ENCODE assay signal across 2 worm cellular contexts in the genomic region with DNA sequence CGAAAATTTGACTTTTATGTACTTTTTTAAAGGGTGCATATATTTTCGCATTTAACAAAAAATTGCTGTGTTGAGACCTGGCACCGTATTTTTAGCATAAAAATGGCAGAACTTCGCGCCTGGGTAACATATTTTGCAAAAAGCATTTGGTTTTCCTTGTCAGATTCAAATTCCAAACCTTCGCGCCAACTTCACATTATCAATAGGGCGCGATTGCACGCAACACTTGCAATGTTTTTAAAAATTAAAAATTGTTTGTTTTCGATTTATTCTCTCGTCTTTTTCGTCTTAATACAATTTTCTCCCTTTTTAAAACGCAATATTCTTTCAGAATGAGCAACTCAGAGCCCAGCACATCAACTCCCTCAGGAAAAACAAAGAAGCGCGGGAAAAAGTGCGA.
TF ChIP-seq lines count a peak whose summit lies in the region.

mes-2 (plus strand) TSS at position 330 of the 400 bp plus-strand sequence.

TF ChIP-seq in whole organism, L1 larva, 84 proteins besides CTCF, POLR2A, EP300 and RAD21 (continued from another document and continues in another):
- TF ChIP-seq zag-1 (tag; optimal IDR thresholded peaks at IDR 0.05; lab: Kevin White, UChicago) (peak; percentile 41), mep-1 (tag; optimal IDR thresholded peaks at IDR 0.05; lab: Kevin White, UChicago) (peak; percentile 86), dpl-1 (GFP tag; optimal IDR thresholded peaks at IDR 0.05; lab: Kevin White, UChicago) (peak; percentile 98 to 99 (median 99)), ama-1 (optimal IDR thresholded peaks at IDR 0.05; lab: Kevin White, UChicago) (no peak), nhr-85 (tag; lab: Kevin White, UChicago) (peak; percentile 83), lsy-2 (tag; optimal IDR thresholded peaks at IDR 0.05; lab: Kevin White, UChicago) (peak; percentile 90 to 93), fkh-8 (tag; optimal IDR thresholded peaks at IDR 0.05; lab: Kevin White, UChicago) (peak; percentile 73), jun-1 (tag; optimal IDR thresholded peaks at IDR 0.05; lab: Kevin White, UChicago) (peak; percentile 66), unc-30 (tag; optimal IDR thresholded peaks at IDR 0.05; lab: Kevin White, UChicago) (no peak), ztf-4 (tag; optimal IDR thresholded peaks at IDR 0.05; lab: Kevin White, UChicago) (peak; percentile 73), C04F5.9 (tag; optimal IDR thresholded peaks at IDR 0.05; lab: Kevin White, UChicago) (peak; percentile 26), nhr-11 (tag; optimal IDR thresholded peaks at IDR 0.05; lab: Kevin White, UChicago) (peak; percentile 65), elt-3 (tag; optimal IDR thresholded peaks at IDR 0.05; lab: Kevin White, UChicago) (peak in 2 of 6 experiments; percentile 27 to 39), skn-1 (tag; optimal IDR thresholded peaks at IDR 0.05; lab: Kevin White, UChicago) (peak; percentile 72), lin-13 (GFP tag; optimal IDR thresholded peaks at IDR 0.05; lab: Kevin White, UChicago) (peak; percentile 67), nhr-28 (tag; optimal IDR thresholded peaks at IDR 0.05; lab: Kevin White, UChicago) (no peak), egl-27 (tag; optimal IDR thresholded peaks at IDR 0.05; lab: Kevin White, UChicago) (no peak), xbp-1 (tag; optimal IDR thresholded peaks at IDR 0.05; lab: Kevin White, UChicago) (peak; percentile 82), mef-2 (tag; optimal IDR thresholded peaks at IDR 0.05; lab: Kevin White, UChicago) (no peak), nhr-19 (GFP tag; conservative IDR thresholded peaks at IDR 0.05; lab: Robert Waterston, UW) (peak; percentile 84), F16B12.6 (tag; optimal IDR thresholded peaks at IDR 0.05; lab: Kevin White, UChicago) (peak; percentile 70), pqm-1 (tag; optimal IDR thresholded peaks at IDR 0.05; lab: Kevin White, UChicago) (no peak), efl-1 (optimal IDR thresholded peaks at IDR 0.05; lab: Kevin White, UChicago) (peak; percentile 99 to 100), efl-1 (GFP tag; optimal IDR thresholded peaks at IDR 0.05 in 1 of 2; lab: Kevin White, UChicago) (peak; percentile 99 to 100), tbx-2 (tag; optimal IDR thresholded peaks at IDR 0.05; lab: Kevin White, UChicago) (peak; percentile 83), fkh-4 (tag; optimal IDR thresholded peaks at IDR 0.05; lab: Kevin White, UChicago; ENCODE audit: borderline replicate concordance) (no peak), sox-4 (tag; optimal IDR thresholded peaks at IDR 0.05; lab: Kevin White, UChicago) (no peak), fos-1 (tag; optimal IDR thresholded peaks at IDR 0.05; lab: Kevin White, UChicago) (peak; percentile 79), nhr-71 (tag; optimal IDR thresholded peaks at IDR 0.05; lab: Kevin White, UChicago) (peak; percentile 89), ceh-8 (GFP tag; optimal IDR thresholded peaks at IDR 0.05; lab: Kevin White, UChicago) (peak; percentile 38), ceh-90 (tag; optimal IDR thresholded peaks at IDR 0.05; lab: Kevin White, UChicago) (peak; percentile 24), alr-1 (tag; optimal IDR thresholded peaks at IDR 0.05; lab: Kevin White, UChicago; ENCODE audit: borderline replicate concordance) (no peak), Y116A8C.19 (tag; optimal IDR thresholded peaks at IDR 0.05; lab: Kevin White, UChicago; ENCODE audit: borderline replicate concordance) (no peak), aly-2 (tag; optimal IDR thresholded peaks at IDR 0.05; lab: Kevin White, UChicago) (peak; percentile 81), lir-3 (tag; optimal IDR thresholded peaks at IDR 0.05; lab: Kevin White, UChicago; ENCODE audit: poor library complexity) (peak; percentile 6), nhr-47 (tag; optimal IDR thresholded peaks at IDR 0.05; lab: Kevin White, UChicago) (peak; percentile 92), hpl-2 (GFP tag; optimal IDR thresholded peaks at IDR 0.05; lab: Kevin White, UChicago) (peak; percentile 40), tlp-1 (tag; optimal IDR thresholded peaks at IDR 0.05; lab: Kevin White, UChicago) (no peak), nhr-76 (tag; optimal IDR thresholded peaks at IDR 0.05; lab: Kevin White, UChicago) (no peak), ces-1 (GFP tag; optimal IDR thresholded peaks at IDR 0.05; lab: Kevin White, UChicago) (no peak), egl-13 (tag; optimal IDR thresholded peaks at IDR 0.05; lab: Kevin White, UChicago) (peak; percentile 43), hlh-17 (GFP tag; optimal IDR thresholded peaks at IDR 0.05; lab: Kevin White, UChicago; ENCODE audit: borderline replicate concordance) (no peak), pag-3 (tag; optimal IDR thresholded peaks at IDR 0.05; lab: Kevin White, UChicago; ENCODE audit: borderline replicate concordance, insufficient read depth) (no peak), lin-14 (GFP tag; optimal IDR thresholded peaks at IDR 0.05; lab: Kevin White, UChicago) (no peak), mab-9 (GFP tag; IDR thresholded peaks at IDR 0.05; lab: Robert Waterston, UW) (0 out of 2 replicates have a peak, but pooled peaks have one; percentile 31), nhr-77 (tag; optimal IDR thresholded peaks at IDR 0.05; lab: Kevin White, UChicago) (peak; percentile 88), lin-15B (tag; optimal IDR thresholded peaks at IDR 0.05; lab: Kevin White, UChicago) (peak; percentile 77), blmp-1 (tag; optimal IDR thresholded peaks at IDR 0.05; lab: Kevin White, UChicago) (no peak), nhr-84 (tag; optimal IDR thresholded peaks at IDR 0.05; lab: Kevin White, UChicago) (no peak), unc-130 (tag; optimal IDR thresholded peaks at IDR 0.05; lab: Kevin White, UChicago) (peak; percentile 89), nhr-90 (tag; optimal IDR thresholded peaks at IDR 0.05; lab: Kevin White, UChicago; ENCODE audit: poor library complexity) (peak; percentile 86), irx-1 (tag; optimal IDR thresholded peaks at IDR 0.05; lab: Kevin White, UChicago) (peak; percentile 72), ets-5 (GFP tag; IDR thresholded peaks at IDR 0.05; lab: Robert Waterston, UW) (no peak), zip-4 (GFP tag; optimal IDR thresholded peaks at IDR 0.05; lab: Kevin White, UChicago) (peak; percentile 49), unc-62 (GFP tag; optimal IDR thresholded peaks at IDR 0.05; lab: Kevin White, UChicago) (no peak), pax-3 (tag; optimal IDR thresholded peaks at IDR 0.05; lab: Kevin White, UChicago) (peak; percentile 26), ceh-63 (GFP tag; optimal IDR thresholded peaks at IDR 0.05; lab: Kevin White, UChicago) (no peak), vab-15 (tag; optimal IDR thresholded peaks at IDR 0.05; lab: Kevin White, UChicago) (peak; percentile 6), ceh-88 (GFP tag; IDR thresholded peaks at IDR 0.05; lab: Robert Waterston, UW) (peak; percentile 46; the same call in 1 of the 2 replicates), swsn-7 (tag; optimal IDR thresholded peaks at IDR 0.05; lab: Kevin White, UChicago) (peak; percentile 80), mdl-1 (tag; optimal IDR thresholded peaks at IDR 0.05; lab: Kevin White, UChicago) (peak in 1 of 2 experiments; percentile 78), hlh-4 (tag; optimal IDR thresholded peaks at IDR 0.05; lab: Kevin White, UChicago) (no peak)

TF ChIP-seq in whole organism, L3 larva, 47 proteins besides CTCF, POLR2A, EP300 and RAD21 (continued from another document):
- TF ChIP-seq nhr-43 (tag; optimal IDR thresholded peaks at IDR 0.05; lab: Kevin White, UChicago; ENCODE audit: poor library complexity, severe bottlenecking) = peak; percentile 60
- no peak for TF ChIP-seq nhr-76 (tag; optimal IDR thresholded peaks at IDR 0.05; lab: Kevin White, UChicago)
- TF ChIP-seq eor-1 (tag; optimal IDR thresholded peaks at IDR 0.05; lab: Kevin White, UChicago) = no peak
- TF ChIP-seq pqm-1 (tag; optimal IDR thresholded peaks at IDR 0.05; lab: Kevin White, UChicago) = peak; percentile 45
- no peak for TF ChIP-seq ceh-16 (tag; optimal IDR thresholded peaks at IDR 0.05; lab: Kevin White, UChicago)
- TF ChIP-seq jun-1 (tag; optimal IDR thresholded peaks at IDR 0.05; lab: Kevin White, UChicago) = peak; percentile 0
- no peak for TF ChIP-seq ceh-9 (tag; optimal IDR thresholded peaks at IDR 0.05; lab: Kevin White, UChicago)
- no peak for TF ChIP-seq mdl-1 (tag; optimal IDR thresholded peaks at IDR 0.05; lab: Kevin White, UChicago)
- TF ChIP-seq ztf-11 (tag; optimal IDR thresholded peaks at IDR 0.05; lab: Kevin White, UChicago) = no peak
- no peak for TF ChIP-seq mml-1 (tag; optimal IDR thresholded peaks at IDR 0.05; lab: Kevin White, UChicago)
- TF ChIP-seq nhr-25 (tag; optimal IDR thresholded peaks at IDR 0.05; lab: Kevin White, UChicago) = peak; percentile 64
- peak; percentile 78 for TF ChIP-seq nhr-23 (tag; optimal IDR thresholded peaks at IDR 0.05; lab: Kevin White, UChicago)
- no peak for TF ChIP-seq nhr-77 (tag; optimal IDR thresholded peaks at IDR 0.05; lab: Kevin White, UChicago)
- peak; percentile 77 for TF ChIP-seq egl-5 (tag; optimal IDR thresholded peaks at IDR 0.05; lab: Kevin White, UChicago)
- no peak for TF ChIP-seq ztf-4 (tag; optimal IDR thresholded peaks at IDR 0.05; lab: Kevin White, UChicago)
- TF ChIP-seq pha-4 (tag; optimal IDR thresholded peaks at IDR 0.05; lab: Kevin White, UChicago) = peak; percentile 93
- TF ChIP-seq nhr-28 (tag; optimal IDR thresholded peaks at IDR 0.05; lab: Kevin White, UChicago) = no peak
- peak; percentile 79 for TF ChIP-seq skn-1 (tag; optimal IDR thresholded peaks at IDR 0.05; lab: Kevin White, UChicago)
- no peak for TF ChIP-seq nhr-237 (tag; optimal IDR thresholded peaks at IDR 0.05; lab: Kevin White, UChicago)
- TF ChIP-seq elt-2 (tag; optimal IDR thresholded peaks at IDR 0.05; lab: Kevin White, UChicago) = peak; percentile 21
- TF ChIP-seq egl-27 (tag; optimal IDR thresholded peaks at IDR 0.05; lab: Kevin White, UChicago) = no peak
- no peak for TF ChIP-seq fkh-2 (tag; optimal IDR thresholded peaks at IDR 0.05; lab: Kevin White, UChicago)
- TF ChIP-seq daf-12 (tag; optimal IDR thresholded peaks at IDR 0.05; lab: Kevin White, UChicago) = no peak
- TF ChIP-seq ceh-28 (tag; optimal IDR thresholded peaks at IDR 0.05; lab: Kevin White, UChicago) = peak; percentile 41
- TF ChIP-seq lin-39 (tag; optimal IDR thresholded peaks at IDR 0.05; lab: Kevin White, UChicago) = peak; percentile 37
- peak; percentile 82 for TF ChIP-seq nfya-1 (tag; optimal IDR thresholded peaks at IDR 0.05; lab: Kevin White, UChicago; ENCODE audit: insufficient read depth)
- TF ChIP-seq elt-1 (tag; optimal IDR thresholded peaks at IDR 0.05; lab: Kevin White, UChicago) = no peak
- no peak for TF ChIP-seq tbx-2 (tag; optimal IDR thresholded peaks at IDR 0.05; lab: Kevin White, UChicago)
- peak; percentile 88 for TF ChIP-seq lin-15B (tag; optimal IDR thresholded peaks at IDR 0.05; lab: Kevin White, UChicago)
TF ChIP-seq in whole organism, L3 larva: peak in this region for 18.
